Fruit fly (Drosophila melanogaster): ENCODE results near the gene Atg101.

Atg101 gene

dm6 chrX:18837046-18837445 is 45.6 kb downstream of the Atg101 start (continued):
- TF ChIP-seq peb (GFP tag; IDR thresholded peaks at IDR 0.05), result no peak
- TF ChIP-seq CG16863 (GFP tag; optimal IDR thresholded peaks at IDR 0.05), result no peak
- peak; percentile 69 for TF ChIP-seq CG10543 (GFP tag; optimal IDR thresholded peaks at IDR 0.05)
- TF ChIP-seq da (GFP tag; optimal IDR thresholded peaks at IDR 0.05), result no peak
- no peak for TF ChIP-seq kah (GFP tag; optimal IDR thresholded peaks at IDR 0.05)
- no peak for TF ChIP-seq ftz-f1 (GFP tag; optimal IDR thresholded peaks at IDR 0.05)
- TF ChIP-seq CG3838 (GFP tag; optimal IDR thresholded peaks at IDR 0.05), result no peak
- TF ChIP-seq Nf-YB (GFP tag; optimal IDR thresholded peaks at IDR 0.05), result no peak
- no peak for TF ChIP-seq CG33213 (GFP tag; optimal IDR thresholded peaks at IDR 0.05)
- peak in 1 of 2 experiments; percentile 27 for TF ChIP-seq Eip74EF (GFP tag; optimal IDR thresholded peaks at IDR 0.05)
- TF ChIP-seq Tbp (GFP tag; optimal IDR thresholded peaks at IDR 0.05), result no peak
- no peak for TF ChIP-seq dati (GFP tag; IDR thresholded peaks at IDR 0.05)
- no peak for TF ChIP-seq Fer2 (tag; optimal IDR thresholded peaks at IDR 0.05)
- peak; percentile 43; the same call in 1 of the 2 replicates for TF ChIP-seq CG32532 (GFP tag; IDR thresholded peaks at IDR 0.05)
- TF ChIP-seq CG14965 (GFP tag; optimal IDR thresholded peaks at IDR 0.05; ENCODE audit: borderline replicate concordance), result no peak
- peak; percentile 44 for TF ChIP-seq Oli (tag; optimal IDR thresholded peaks at IDR 0.05)
- TF ChIP-seq CkIIα-i1 (GFP tag; IDR thresholded peaks at IDR 0.05), result no peak
- no peak for TF ChIP-seq zfh1 (GFP tag; IDR thresholded peaks at IDR 0.05)
- no peak for TF ChIP-seq CG18764 (GFP tag; optimal IDR thresholded peaks at IDR 0.05)
- TF ChIP-seq sqz (GFP tag; optimal IDR thresholded peaks at IDR 0.05), result no peak
- no peak for TF ChIP-seq odd (GFP tag; optimal IDR thresholded peaks at IDR 0.05)
- TF ChIP-seq HmgD (GFP tag; optimal IDR thresholded peaks at IDR 0.05), result no peak
- TF ChIP-seq her (GFP tag; optimal IDR thresholded peaks at IDR 0.05), result no peak
- TF ChIP-seq CG4328 (GFP tag; optimal IDR thresholded peaks at IDR 0.05), result no peak
- TF ChIP-seq Optix (GFP tag; IDR thresholded peaks at IDR 0.05), result 0 out of 3 replicates have a peak, but pooled peaks have one; percentile 21
- TF ChIP-seq grn (GFP tag; optimal IDR thresholded peaks at IDR 0.05), result peak; percentile 62
- TF ChIP-seq CG1233 (GFP tag; optimal IDR thresholded peaks at IDR 0.05), result no peak
- TF ChIP-seq ranshi (GFP tag; IDR thresholded peaks at IDR 0.05), result no peak
- no peak for TF ChIP-seq eve (GFP tag; optimal IDR thresholded peaks at IDR 0.05)
- no peak for TF ChIP-seq Rx (GFP tag; IDR thresholded peaks at IDR 0.05)
- TF ChIP-seq CG7963 (GFP tag; IDR thresholded peaks at IDR 0.05; ENCODE audit: partially characterized antibody), result no peak
- TF ChIP-seq Sry-β (GFP tag; optimal IDR thresholded peaks at IDR 0.05), result no peak
- no peak for TF ChIP-seq Scr (GFP tag; IDR thresholded peaks at IDR 0.05; ENCODE audit: partially characterized antibody)
- TF ChIP-seq Atf6 (GFP tag; IDR thresholded peaks at IDR 0.05), result no peak
- TF ChIP-seq CG10959 (GFP tag; IDR thresholded peaks at IDR 0.05), result no peak
- peak; percentile 3 for TF ChIP-seq schlank (tag; optimal IDR thresholded peaks at IDR 0.05)
- no peak for TF ChIP-seq eyg (GFP tag; optimal IDR thresholded peaks at IDR 0.05)
- TF ChIP-seq CG9797 (GFP tag; optimal IDR thresholded peaks at IDR 0.05), result no peak
- no peak for TF ChIP-seq MESR4 (GFP tag; optimal IDR thresholded peaks at IDR 0.05)
- TF ChIP-seq amos (GFP tag; IDR thresholded peaks at IDR 0.05; ENCODE audit: partially characterized antibody), result no peak
- no peak for TF ChIP-seq GATAe (GFP tag; conservative IDR thresholded peaks at IDR 0.05)
- TF ChIP-seq CG43689 (GFP tag; IDR thresholded peaks at IDR 0.05), result 0 out of 2 replicates have a peak, but pooled peaks have one; percentile 13
- peak; percentile 24 for TF ChIP-seq CHES-1-like (GFP tag; optimal IDR thresholded peaks at IDR 0.05)
- no peak for TF ChIP-seq Sin3A (optimal IDR thresholded peaks at IDR 0.05)
- peak; percentile 72; the same call in 1 of the 3 replicates for TF ChIP-seq jigr1 (GFP tag; IDR thresholded peaks at IDR 0.05)
- peak; percentile 37 for TF ChIP-seq shn (GFP tag; optimal IDR thresholded peaks at IDR 0.05)
- TF ChIP-seq lbe (GFP tag; optimal IDR thresholded peaks at IDR 0.05), result no peak
- TF ChIP-seq Gug (GFP tag; IDR thresholded peaks at IDR 0.05), result peak; percentile 17; the same call in 2 of the 4 replicates
- TF ChIP-seq Awh (GFP tag; IDR thresholded peaks at IDR 0.05), result no peak
- TF ChIP-seq CG8388 (GFP tag; optimal IDR thresholded peaks at IDR 0.05), result peak; percentile 28
- no peak for TF ChIP-seq HHEX (GFP tag; optimal IDR thresholded peaks at IDR 0.05)
- TF ChIP-seq C15 (GFP tag; IDR thresholded peaks at IDR 0.05), result no peak
